Worm (Caenorhabditis elegans) whole organism, early embryonic: ENCODE results near the gene ZK84.2.

Source experiments
- F13C5.2 ChIP-seq: sonication (generic microtip); optimal IDR thresholded peaks from 2 replicates; lab custom pipeline; 2017; ENCODE audit warnings: mild to moderate bottlenecking, missing genetic modification characterization, inconsistent platforms, missing compliant biosample characterization
- aly-1 ChIP-seq: sonication (generic microtip); optimal IDR thresholded peaks from 2 replicates; lab custom pipeline; 2016; ENCODE audit warnings: missing genetic modification characterization, missing compliant biosample characterization
- ama-1 ChIP-seq: fragments of 150-350 bp; optimal IDR thresholded peaks from 2 replicates; lab custom pipeline; 2014
- ceh-13 ChIP-seq: fragments of 200-800 bp; sonication (Bioruptor generic); optimal IDR thresholded peaks from 2 replicates; lab custom pipeline; 2018; ENCODE audit warnings: mild to moderate bottlenecking, missing genetic modification characterization, missing compliant biosample characterization
- ceh-36 ChIP-seq: sonication (generic microtip); optimal IDR thresholded peaks from 2 replicates; lab custom pipeline; 2016; ENCODE audit warnings: missing genetic modification characterization, inconsistent platforms, missing compliant biosample characterization
- flt-1 ChIP-seq: fragments of 200-800 bp; sonication (Bioruptor generic); IDR thresholded peaks from 2 replicates; pipeline ENCODE4 v1.3.6; 2022; ENCODE audit warnings: missing genetic modification characterization, missing compliant biosample characterization
- hmg-4 ChIP-seq: fragments of 200-800 bp; sonication (Bioruptor generic); optimal IDR thresholded peaks from 2 replicates; lab custom pipeline; 2018; ENCODE audit warnings: mild to moderate bottlenecking, missing genetic modification characterization, missing compliant biosample characterization
- hnd-1 ChIP-seq: sonication (generic microtip); optimal IDR thresholded peaks from 2 replicates; lab custom pipeline; 2016; ENCODE audit warnings: missing genetic modification characterization, missing compliant biosample characterization
- pes-1 ChIP-seq: fragments of 200-800 bp; sonication (Bioruptor generic); IDR thresholded peaks from 2 replicates; pipeline ENCODE4 v1.3.6; 2022; ENCODE audit warnings: missing genetic modification reagents, missing genetic modification characterization, missing compliant biosample characterization
- scrt-1 ChIP-seq: fragments of 200-800 bp; sonication (Bioruptor generic); IDR thresholded peaks from 2 replicates; pipeline ENCODE4 v1.3.6; 2022; ENCODE audit warnings: missing genetic modification characterization, missing compliant biosample characterization
- sea-1 ChIP-seq: fragments of 200-800 bp; sonication (Bioruptor generic); conservative IDR thresholded peaks from 2 replicates; pipeline ENCODE4 v1.3.6; 2022; ENCODE audit warnings: missing genetic modification characterization, missing compliant biosample characterization
- tbx-11 ChIP-seq: fragments of 200-800 bp; sonication (Bioruptor generic); IDR thresholded peaks from 2 replicates; pipeline ENCODE4 v1.3.6; 2022; ENCODE audit warnings: missing genetic modification characterization, missing compliant biosample characterization
- tbx-37 ChIP-seq: fragments of 200-800 bp; sonication (Bioruptor generic); conservative IDR thresholded peaks from 2 replicates; pipeline ENCODE4 v1.3.6; 2022; ENCODE audit warnings: missing genetic modification reagents, missing genetic modification characterization, missing compliant biosample characterization

- TF ChIP-seq aly-1 (tag; lab: Kevin White, UChicago): no peak
- no peak for TF ChIP-seq ama-1
- no peak for TF ChIP-seq hnd-1 (tag; lab: Kevin White, UChicago)
- no peak for TF ChIP-seq pes-1 (GFP tag; lab: Robert Waterston, UW)
- TF ChIP-seq scrt-1 (GFP tag; lab: Robert Waterston, UW): no peak
- TF ChIP-seq hmg-4 (GFP tag; lab: Kevin White, UChicago): no peak
- no peak for TF ChIP-seq ceh-13 (GFP tag; lab: Kevin White, UChicago)
- TF ChIP-seq tbx-11 (GFP tag; lab: Robert Waterston, UW): no peak
- no peak for TF ChIP-seq flt-1 (GFP tag; lab: Robert Waterston, UW)
- TF ChIP-seq sea-1 (GFP tag; lab: Robert Waterston, UW): no peak
- no peak for TF ChIP-seq tbx-37 (GFP tag; lab: Robert Waterston, UW)
- no peak for TF ChIP-seq F13C5.2 (tag; lab: Kevin White, UChicago)
- no peak for TF ChIP-seq ceh-36 (tag; lab: Kevin White, UChicago)
Observed at ce11 chrII:6031106-6031505, 16.9 kb downstream of the ZK84.2 start, which contains the start of gene frpr-16.
